Worm (Caenorhabditis elegans) whole organism, L2 larva: ENCODE measurements around the gene T02E9.5.

Experiments used
- R02D3.7 ChIP-seq: fragments of 150-350 bp; optimal IDR thresholded peaks from 2 replicates; lab custom pipeline; 2014; ENCODE audit warnings: missing biosample characterization, missing genetic modification characterization
- alr-1 ChIP-seq: fragments of 150-350 bp; optimal IDR thresholded peaks from 2 replicates; lab custom pipeline; 2014; ENCODE audit warnings: missing biosample characterization, missing genetic modification characterization
- aly-2 ChIP-seq: fragments of 150-350 bp; optimal IDR thresholded peaks from 2 replicates; lab custom pipeline; 2014; ENCODE audit warnings: missing biosample characterization, missing genetic modification characterization
- egl-27 ChIP-seq: sonication (generic microtip); optimal IDR thresholded peaks from 3 replicates; lab custom pipeline; 2017; ENCODE audit warnings: missing biosample characterization, missing genetic modification reagents, missing genetic modification characterization
- lsy-2 ChIP-seq, 2 experiments: fragments of 150-350 bp in 1 of 2; sonication (generic microtip) in 1 of 2; optimal IDR thresholded peaks; 2 replicates each; lab custom pipeline; 2014 to 2017; ENCODE audit warnings: missing biosample characterization in 2 of 2, missing genetic modification characterization in 2 of 2
- mdl-1 ChIP-seq, 2 experiments: fragments of 150-350 bp in 1 of 2; sonication (generic microtip) in 1 of 2; optimal IDR thresholded peaks; 2 replicates each; lab custom pipeline; 2017; ENCODE audit warnings: missing biosample characterization in 2 of 2, missing genetic modification characterization in 2 of 2
- nhr-12 ChIP-seq: fragments of 150-350 bp; optimal IDR thresholded peaks from 2 replicates; lab custom pipeline; 2014; ENCODE audit warnings: missing biosample characterization, missing genetic modification characterization
- nhr-129 ChIP-seq: fragments of 150-350 bp; optimal IDR thresholded peaks from 2 replicates; lab custom pipeline; 2014; ENCODE audit warnings: missing biosample characterization, missing genetic modification characterization
- sma-3 ChIP-seq: sonication (generic microtip); optimal IDR thresholded peaks from 2 replicates; lab custom pipeline; 2016; ENCODE audit warnings: missing genetic modification reagents, missing genetic modification characterization, missing compliant biosample characterization
- snpc-4 ChIP-seq: fragments of 150-350 bp; optimal IDR thresholded peaks from 2 replicates; lab custom pipeline; 2014; ENCODE audit warnings: missing biosample characterization, missing genetic modification characterization
- unc-39 ChIP-seq: fragments of 150-350 bp; optimal IDR thresholded peaks from 2 replicates; lab custom pipeline; 2014; ENCODE audit warnings: missing biosample characterization, missing genetic modification characterization
- unc-55 ChIP-seq: fragments of 150-350 bp; sonication (generic microtip); optimal IDR thresholded peaks from 3 replicates; lab custom pipeline; 2014; ENCODE audit warnings: missing biosample characterization, missing genetic modification reagents, missing genetic modification characterization
- zag-1 ChIP-seq: fragments of 150-350 bp; optimal IDR thresholded peaks from 2 replicates; lab custom pipeline; 2014; ENCODE audit warnings: missing biosample characterization, missing genetic modification characterization
- ztf-1 ChIP-seq: fragments of 200-800 bp; sonication (Bioruptor generic); conservative IDR thresholded peaks from 2 replicates; pipeline ENCODE4 v1.3.6; 2022; ENCODE audit warnings: missing genetic modification characterization, missing compliant biosample characterization

DNA sequence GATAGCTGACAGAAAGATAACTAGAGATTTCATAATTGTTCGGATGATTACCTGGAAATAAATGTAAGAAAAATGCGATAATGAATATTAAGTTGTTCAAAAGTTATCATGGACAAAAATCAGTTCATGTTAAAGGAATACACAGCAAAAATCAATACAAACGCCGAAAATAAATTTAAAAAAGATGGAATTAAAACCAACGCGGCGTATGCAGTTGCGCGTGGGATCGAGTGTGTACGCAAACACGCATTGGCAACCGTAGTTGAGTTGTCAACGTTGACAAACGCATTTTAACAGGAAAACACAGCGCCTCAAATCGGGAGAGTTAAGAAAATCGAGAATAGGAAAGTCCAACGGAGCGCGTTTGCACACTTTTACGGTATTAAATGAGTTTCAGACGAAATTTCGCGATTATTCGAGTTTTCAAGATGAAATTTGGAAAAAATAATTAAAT lies 15.1 kb upstream of the T02E9.5 start, which contains the start of gene tmed-10:
- TF ChIP-seq mdl-1 (tag; optimal IDR thresholded peaks at IDR 0.05; lab: Kevin White, UChicago), result no peak
- no peak for TF ChIP-seq egl-27 (tag; lab: Kevin White, UChicago)
- TF ChIP-seq zag-1 (tag; lab: Kevin White, UChicago), result peak; percentile 47
- peak; percentile 61 for TF ChIP-seq unc-55 (GFP tag; lab: Kevin White, UChicago)
- TF ChIP-seq nhr-12 (tag; lab: Kevin White, UChicago), result no peak
- TF ChIP-seq sma-3 (GFP tag; lab: Kevin White, UChicago), result peak; percentile 54
- TF ChIP-seq aly-2 (tag; lab: Kevin White, UChicago), result no peak
- no peak for TF ChIP-seq unc-39 (tag; lab: Kevin White, UChicago)
- peak; percentile 66 to 93 for TF ChIP-seq lsy-2 (tag; optimal IDR thresholded peaks at IDR 0.05; lab: Kevin White, UChicago)
- TF ChIP-seq R02D3.7 (tag; lab: Kevin White, UChicago), result no peak
- TF ChIP-seq nhr-129 (tag; lab: Kevin White, UChicago), result peak; percentile 69
- TF ChIP-seq ztf-1 (GFP tag; lab: Robert Waterston, UW), result no peak
- TF ChIP-seq snpc-4 (tag; lab: Kevin White, UChicago), result peak; percentile 12
- no peak for TF ChIP-seq alr-1
